Worm (Caenorhabditis elegans): ENCODE data around the gene crn-2.

The crn-2 gene

ce11 chrV:5644171-5644570 lies 49.8 kb downstream of the crn-2 start, which contains the start of gene srx-117:
Gene srx-117 (plus strand): TSS chrV:5644471.
- TF ChIP-seq ceh-82 (tag; optimal IDR thresholded peaks at IDR 0.05): no peak
